Fruit fly (Drosophila melanogaster): ENCODE results near the gene dpr16.
A peak's percentile ranks its signal among the peaks of the same experiment; 100 is the strongest.

Gene dpr16

DNA sequence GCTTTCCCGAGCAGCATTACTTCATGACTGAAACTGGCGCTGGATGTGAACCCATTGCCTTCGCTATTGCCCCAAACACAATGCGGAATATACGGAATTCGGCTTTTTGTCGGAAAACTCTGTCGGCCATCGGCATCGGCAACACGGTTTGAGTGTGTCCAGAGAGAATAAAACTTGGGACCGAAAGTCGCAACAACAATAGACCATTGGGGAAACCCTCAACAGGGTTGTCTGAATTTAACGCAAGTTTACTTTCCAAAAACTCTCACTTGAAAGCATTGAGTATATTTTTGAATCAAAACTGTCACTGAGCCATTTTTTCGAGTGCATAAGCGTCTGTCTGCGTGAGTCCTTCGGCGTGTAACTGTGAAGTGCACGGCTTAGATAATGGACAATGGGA lies 47.6 kb downstream of the dpr16 start (continued):
- TF ChIP-seq tin (GFP tag; optimal IDR thresholded peaks at IDR 0.05): peak; percentile 25
- no peak for TF ChIP-seq Vsx1 (GFP tag; optimal IDR thresholded peaks at IDR 0.05)
- TF ChIP-seq Xbp1 (GFP tag; optimal IDR thresholded peaks at IDR 0.05): peak; percentile 51
- no peak for TF ChIP-seq sim (GFP tag; IDR thresholded peaks at IDR 0.05)
- peak; percentile 81 for TF ChIP-seq sens (GFP tag)
- peak; percentile 56; the same call in 1 of the 2 replicates for TF ChIP-seq stc (GFP tag; IDR thresholded peaks at IDR 0.05)
- peak; percentile 21; the same call in 1 of the 2 replicates for TF ChIP-seq E2f2 (GFP tag; IDR thresholded peaks at IDR 0.05)
- TF ChIP-seq danr (GFP tag; IDR thresholded peaks at IDR 0.05): no peak
- peak; percentile 80 for TF ChIP-seq CG7556 (GFP tag; optimal IDR thresholded peaks at IDR 0.05)
- no peak for TF ChIP-seq CG14710 (tag; optimal IDR thresholded peaks at IDR 0.05)
- TF ChIP-seq fd96Cb (tag; optimal IDR thresholded peaks at IDR 0.05): peak; percentile 21
- peak; percentile 6 for TF ChIP-seq Dad (GFP tag; optimal IDR thresholded peaks at IDR 0.05)
- no peak for TF ChIP-seq CG1024 (GFP tag; IDR thresholded peaks at IDR 0.05)
- no peak for TF ChIP-seq bsh (GFP tag; optimal IDR thresholded peaks at IDR 0.05)
- TF ChIP-seq Sin3A (optimal IDR thresholded peaks at IDR 0.05): no peak
- TF ChIP-seq dimm (GFP tag; IDR thresholded peaks at IDR 0.05): no peak
- TF ChIP-seq aop (GFP tag; IDR thresholded peaks at IDR 0.05): no peak
- TF ChIP-seq Rfx (GFP tag; IDR thresholded peaks at IDR 0.05): peak; percentile 76; the same call in 1 of the 2 replicates
- no peak for TF ChIP-seq hb (GFP tag; IDR thresholded peaks at IDR 0.05; ENCODE audit: partially characterized antibody)
- no peak for TF ChIP-seq nerfin-2 (GFP tag; IDR thresholded peaks at IDR 0.05; ENCODE audit: partially characterized antibody)
- TF ChIP-seq CG17328 (GFP tag; IDR thresholded peaks at IDR 0.05): peak; percentile 41; the same call in 1 of the 2 replicates
- TF ChIP-seq CG12942 (GFP tag; optimal IDR thresholded peaks at IDR 0.05): peak; percentile 6
- TF ChIP-seq CG16813 (GFP tag; IDR thresholded peaks at IDR 0.05; ENCODE audit: partially characterized antibody): no peak
- TF ChIP-seq CG7357 (GFP tag; IDR thresholded peaks at IDR 0.05): 0 out of 3 replicates have a peak, but pooled peaks have one; percentile 8
- peak; percentile 56 for TF ChIP-seq CG8924 (tag; optimal IDR thresholded peaks at IDR 0.05)
- TF ChIP-seq CG11247 (GFP tag; IDR thresholded peaks at IDR 0.05): no peak; the same call in 1 of the 2 replicates
- no peak for TF ChIP-seq ato (GFP tag; IDR thresholded peaks at IDR 0.05; ENCODE audit: partially characterized antibody)
- no peak for TF ChIP-seq Doc3 (GFP tag; IDR thresholded peaks at IDR 0.05; ENCODE audit: partially characterized antibody)
- TF ChIP-seq CG7839 (tag; optimal IDR thresholded peaks at IDR 0.05): peak; percentile 67
- TF ChIP-seq Jarid2 (GFP tag; optimal IDR thresholded peaks at IDR 0.05): no peak
- peak; percentile 26 for TF ChIP-seq pum (GFP tag; optimal IDR thresholded peaks at IDR 0.05)
- TF ChIP-seq Fer3 (tag; optimal IDR thresholded peaks at IDR 0.05): peak; percentile 70
- no peak for TF ChIP-seq Sry-β (GFP tag; optimal IDR thresholded peaks at IDR 0.05)
- peak; percentile 21 for TF ChIP-seq CG18262 (tag; optimal IDR thresholded peaks at IDR 0.05)
- no peak for TF ChIP-seq CG1529 (GFP tag; optimal IDR thresholded peaks at IDR 0.05)
- TF ChIP-seq CG17568 (GFP tag; optimal IDR thresholded peaks at IDR 0.05): no peak
- TF ChIP-seq CG32767 (GFP tag; IDR thresholded peaks at IDR 0.05): no peak
- TF ChIP-seq CG18619 (GFP tag; optimal IDR thresholded peaks at IDR 0.05): peak; percentile 49
- TF ChIP-seq br (optimal IDR thresholded peaks at IDR 0.05): no peak
- TF ChIP-seq Ets65A (GFP tag): peak; percentile 71
- peak; percentile 55 for TF ChIP-seq CG9817 (tag; optimal IDR thresholded peaks at IDR 0.05)
- TF ChIP-seq Asciz (GFP tag; optimal IDR thresholded peaks at IDR 0.05): no peak
- no peak for TF ChIP-seq cas (GFP tag; IDR thresholded peaks at IDR 0.05)
- TF ChIP-seq bcd (GFP tag; optimal IDR thresholded peaks at IDR 0.05): peak; percentile 53
- TF ChIP-seq CG11085 (GFP tag; IDR thresholded peaks at IDR 0.05): no peak; the same call in 1 of the 2 replicates
- TF ChIP-seq BEAF-32 (GFP tag; optimal IDR thresholded peaks at IDR 0.05): no peak
- TF ChIP-seq vvl (GFP tag; IDR thresholded peaks at IDR 0.05): peak; percentile 61; the same call in 1 of the 2 replicates
- TF ChIP-seq cg (GFP tag; optimal IDR thresholded peaks at IDR 0.05): no peak
- no peak for TF ChIP-seq Abd-B (GFP tag; optimal IDR thresholded peaks at IDR 0.05)
- peak; percentile 31 to 61 for TF ChIP-seq Hr51 (GFP tag; optimal IDR thresholded peaks at IDR 0.05)
- no peak for TF ChIP-seq gt (GFP tag; IDR thresholded peaks at IDR 0.05)

All from whole organism, embryonic.